Worm (Caenorhabditis elegans) whole organism, L2 larva: ENCODE results near the gene pgph-1.

Experiments used
- R02D3.7 ChIP-seq: fragments of 150-350 bp; optimal IDR thresholded peaks from 2 replicates; lab custom pipeline; 2014; ENCODE audit warnings: missing biosample characterization, missing genetic modification characterization
- ZK546.5 ChIP-seq: sonication (generic microtip); optimal IDR thresholded peaks from 2 replicates; lab custom pipeline; 2017; ENCODE audit warnings: missing biosample characterization, missing genetic modification characterization
- alr-1 ChIP-seq: fragments of 150-350 bp; optimal IDR thresholded peaks from 2 replicates; lab custom pipeline; 2014; ENCODE audit warnings: missing biosample characterization, missing genetic modification characterization
- aly-2 ChIP-seq: fragments of 150-350 bp; optimal IDR thresholded peaks from 2 replicates; lab custom pipeline; 2014; ENCODE audit warnings: missing biosample characterization, missing genetic modification characterization
- ama-1 ChIP-seq: fragments of 150-350 bp; optimal IDR thresholded peaks from 2 replicates; lab custom pipeline; 2018; ENCODE audit warnings: inconsistent platforms
- blmp-1 ChIP-seq: sonication (generic microtip); optimal IDR thresholded peaks from 2 replicates; lab custom pipeline; 2017; ENCODE audit warnings: missing genetic modification characterization, mild to moderate bottlenecking, missing compliant biosample characterization, antibody characterized with exemption, moderate library complexity; ENCODE audit not compliant: insufficient read depth
- ceh-82 ChIP-seq: fragments of 150-350 bp; optimal IDR thresholded peaks from 2 replicates; lab custom pipeline; 2014; ENCODE audit warnings: missing biosample characterization, missing genetic modification characterization
- crh-2 ChIP-seq: sonication (generic microtip); optimal IDR thresholded peaks from 2 replicates; lab custom pipeline; 2017; ENCODE audit warnings: missing biosample characterization, missing genetic modification characterization
- elt-3 ChIP-seq: sonication (generic microtip); optimal IDR thresholded peaks from 2 replicates; lab custom pipeline; 2017; ENCODE audit warnings: missing biosample characterization, missing genetic modification characterization
- fos-1 ChIP-seq: fragments of 150-350 bp; optimal IDR thresholded peaks from 2 replicates; lab custom pipeline; 2014; ENCODE audit warnings: missing biosample characterization, missing genetic modification characterization
- lin-11 ChIP-seq: fragments of 150-350 bp; sonication (generic microtip); optimal IDR thresholded peaks from 2 replicates; lab custom pipeline; 2014; ENCODE audit warnings: missing biosample characterization, missing genetic modification characterization, inconsistent platforms, mixed read lengths
- lin-13 ChIP-seq: fragments of 150-350 bp; optimal IDR thresholded peaks from 2 replicates; lab custom pipeline; 2014; ENCODE audit warnings: missing biosample characterization, missing genetic modification reagents, missing genetic modification characterization
- lin-39 ChIP-seq: fragments of 150-350 bp; optimal IDR thresholded peaks from 2 replicates; lab custom pipeline; 2014; ENCODE audit warnings: missing biosample characterization, missing genetic modification reagents, missing genetic modification characterization
- lsy-2 ChIP-seq, 2 experiments: fragments of 150-350 bp in 1 of 2; sonication (generic microtip) in 1 of 2; optimal IDR thresholded peaks; 2 replicates each; lab custom pipeline; 2014 to 2017; ENCODE audit warnings: missing biosample characterization in 2 of 2, missing genetic modification characterization in 2 of 2
- mab-5 ChIP-seq: fragments of 150-350 bp; optimal IDR thresholded peaks from 2 replicates; lab custom pipeline; 2014; ENCODE audit warnings: missing biosample characterization, missing genetic modification characterization
- mbf-1 ChIP-seq: sonication (generic microtip); optimal IDR thresholded peaks from 2 replicates; lab custom pipeline; 2017; ENCODE audit warnings: missing biosample characterization, missing genetic modification characterization
- mdl-1 ChIP-seq, 2 experiments: fragments of 150-350 bp in 1 of 2; sonication (generic microtip) in 1 of 2; optimal IDR thresholded peaks; 2 replicates each; lab custom pipeline; 2017; ENCODE audit warnings: missing biosample characterization in 2 of 2, missing genetic modification characterization in 2 of 2
- nhr-12 ChIP-seq: fragments of 150-350 bp; optimal IDR thresholded peaks from 2 replicates; lab custom pipeline; 2014; ENCODE audit warnings: missing biosample characterization, missing genetic modification characterization
- nhr-21 ChIP-seq: fragments of 150-350 bp; optimal IDR thresholded peaks from 2 replicates; lab custom pipeline; 2014; ENCODE audit warnings: missing biosample characterization, missing genetic modification characterization
- nhr-6 ChIP-seq: fragments of 150-350 bp; optimal IDR thresholded peaks from 2 replicates; lab custom pipeline; 2014; ENCODE audit warnings: missing biosample characterization, missing genetic modification characterization
- skn-1 ChIP-seq: sonication (generic microtip); optimal IDR thresholded peaks from 2 replicates; lab custom pipeline; 2017; ENCODE audit warnings: missing biosample characterization, missing genetic modification characterization
- sma-3 ChIP-seq: sonication (generic microtip); optimal IDR thresholded peaks from 2 replicates; lab custom pipeline; 2016; ENCODE audit warnings: missing genetic modification reagents, missing genetic modification characterization, missing compliant biosample characterization
- sma-9 ChIP-seq, 2 experiments: fragments of 150-350 bp in 1 of 2; sonication (generic microtip) in 1 of 2; optimal IDR thresholded peaks; 2 replicates each; lab custom pipeline; 2014 to 2016; ENCODE audit warnings: missing genetic modification characterization in 2 of 2, mild to moderate bottlenecking in 1 of 2, missing biosample characterization in 1 of 2, missing compliant biosample characterization in 1 of 2, missing genetic modification reagents in 1 of 2, moderate library complexity in 1 of 2
- unc-39 ChIP-seq: fragments of 150-350 bp; optimal IDR thresholded peaks from 2 replicates; lab custom pipeline; 2014; ENCODE audit warnings: missing biosample characterization, missing genetic modification characterization
- unc-55 ChIP-seq: fragments of 150-350 bp; sonication (generic microtip); optimal IDR thresholded peaks from 3 replicates; lab custom pipeline; 2014; ENCODE audit warnings: missing biosample characterization, missing genetic modification reagents, missing genetic modification characterization
- unc-62 ChIP-seq: fragments of 150-350 bp; optimal IDR thresholded peaks from 2 replicates; lab custom pipeline; 2014; ENCODE audit warnings: missing biosample characterization, missing genetic modification reagents, missing genetic modification characterization
- zag-1 ChIP-seq: fragments of 150-350 bp; optimal IDR thresholded peaks from 2 replicates; lab custom pipeline; 2014; ENCODE audit warnings: missing biosample characterization, missing genetic modification characterization
- ztf-11 ChIP-seq: sonication (generic microtip); optimal IDR thresholded peaks from 2 replicates; lab custom pipeline; 2017; ENCODE audit warnings: missing biosample characterization, missing genetic modification characterization

The pgph-1 gene

DNA sequence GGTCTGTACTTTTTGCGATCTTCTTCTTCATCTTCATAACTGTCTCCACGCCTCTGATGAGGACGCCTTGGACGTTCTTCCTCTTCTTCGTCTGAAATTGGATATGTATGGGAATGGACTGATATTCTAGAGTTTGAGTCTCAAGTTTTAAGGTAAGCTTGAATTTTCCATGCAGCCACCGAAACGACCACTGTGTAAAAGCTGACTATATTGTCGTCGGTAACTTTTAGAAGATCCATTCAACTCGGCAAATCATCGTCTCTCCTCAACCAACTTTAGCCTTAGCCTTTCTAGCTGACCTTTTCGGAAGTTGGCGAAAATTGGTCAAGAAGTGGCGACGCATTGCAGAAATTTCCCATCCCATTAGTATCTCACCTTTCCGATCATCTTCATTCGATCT lies 28.9 kb downstream of the pgph-1 start:
- no peak for TF ChIP-seq nhr-6 (tag; lab: Kevin White, UChicago)

DNA sequence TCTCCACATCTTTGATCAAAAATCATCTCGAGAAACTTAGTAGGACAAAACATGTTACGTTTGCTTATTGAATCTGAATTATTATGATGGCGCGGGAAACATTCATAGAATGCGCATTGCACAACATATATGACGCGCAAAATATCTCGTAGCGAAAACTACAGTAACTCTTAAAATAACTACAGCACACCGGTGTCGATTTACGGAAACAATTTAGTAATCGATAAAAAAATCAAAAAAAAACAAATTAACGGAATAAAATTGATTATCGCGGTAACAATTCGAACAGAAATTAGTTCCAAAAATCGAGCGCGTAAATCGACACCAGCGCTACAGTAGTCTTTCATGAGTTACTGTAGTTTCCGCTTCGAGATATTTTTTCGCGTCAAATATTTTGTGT lies 31.2 kb downstream of the pgph-1 start:
- TF ChIP-seq lin-11 (tag; lab: Kevin White, UChicago) (no peak), blmp-1 (tag; lab: Kevin White, UChicago) (no peak), unc-39 (no peak), ZK546.5 (tag; lab: Kevin White, UChicago) (no peak), skn-1 (tag; lab: Kevin White, UChicago) (no peak), nhr-12 (tag; lab: Kevin White, UChicago) (no peak), sma-3 (GFP tag; lab: Kevin White, UChicago) (no peak), ceh-82 (tag; lab: Kevin White, UChicago) (no peak), aly-2 (no peak), nhr-21 (tag; lab: Kevin White, UChicago) (no peak)

DNA sequence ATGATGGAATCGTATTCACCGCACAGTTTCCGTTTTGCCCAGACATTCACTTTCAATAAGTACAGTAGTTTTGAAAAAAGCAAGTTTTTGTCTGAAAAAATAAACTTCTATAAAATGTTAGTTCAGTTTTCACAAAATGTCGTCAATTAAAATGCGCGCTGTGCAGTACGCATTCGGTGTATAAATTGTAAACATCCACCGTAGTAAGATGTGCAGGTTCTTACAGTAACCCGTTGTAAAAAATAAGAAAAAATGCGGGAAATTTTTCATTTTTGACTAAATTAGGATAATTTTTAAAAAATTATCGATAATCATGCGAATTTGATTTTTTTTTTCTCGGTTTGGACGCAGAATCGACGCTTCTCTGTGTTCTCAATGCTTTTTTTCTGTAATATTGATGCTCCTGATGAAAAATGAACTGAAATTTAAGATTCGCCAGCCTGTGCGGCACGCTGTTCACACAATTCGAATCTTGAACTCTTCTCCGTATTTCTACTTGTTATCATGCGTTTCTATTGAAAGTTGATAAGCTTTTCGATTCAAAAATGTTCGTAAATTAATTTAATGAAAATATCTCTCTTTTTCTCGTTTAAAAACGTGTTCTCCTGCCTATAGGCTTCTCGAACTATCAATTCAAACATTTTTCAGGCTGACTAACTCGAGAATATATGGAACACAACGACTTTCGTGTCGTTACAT lies 35.9 kb downstream of the pgph-1 start, which contains the start of gene rga-3:
TSS of gene rga-3 (plus strand) at position 649 of the 699 bp plus-strand sequence.
- TF ChIP-seq mab-5 (tag; lab: Kevin White, UChicago) (no peak), ceh-82 (tag; lab: Kevin White, UChicago) (no peak), fos-1 (tag; lab: Kevin White, UChicago) (no peak), alr-1 (tag; lab: Kevin White, UChicago) (no peak), ZK546.5 (tag; lab: Kevin White, UChicago) (no peak), lin-11 (tag; lab: Kevin White, UChicago) (no peak), skn-1 (tag; lab: Kevin White, UChicago) (no peak), lin-13 (no peak), mbf-1 (tag; lab: Kevin White, UChicago) (no peak), R02D3.7 (no peak), lsy-2 (tag; optimal IDR thresholded peaks at IDR 0.05; lab: Kevin White, UChicago) (no peak)

DNA sequence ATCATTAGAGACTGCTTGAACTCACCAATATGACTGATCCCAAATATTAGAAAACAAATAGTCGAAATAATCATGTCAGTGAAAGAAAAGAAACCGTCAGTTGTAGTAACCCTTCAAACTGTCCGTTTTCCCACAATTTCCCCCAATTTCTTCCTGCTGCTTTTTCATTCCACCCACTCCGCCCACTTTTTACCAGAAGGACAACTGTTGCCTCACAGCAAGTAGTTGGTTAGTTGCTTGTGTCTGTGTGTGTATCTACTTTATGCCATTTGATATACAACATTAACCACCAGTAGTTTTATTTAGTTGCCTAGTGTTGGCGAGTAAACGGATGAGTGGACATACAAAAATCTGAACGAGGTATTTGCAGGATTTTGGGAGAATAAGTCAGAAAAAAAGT lies 36.8 kb downstream of the pgph-1 start, which contains the start of gene K09H11.9:
TSS of gene K09H11.9 (minus strand) at position 101 of the 400 bp plus-strand sequence.
- TF ChIP-seq blmp-1 (tag; lab: Kevin White, UChicago) (no peak), lin-11 (tag; lab: Kevin White, UChicago) (no peak), zag-1 (tag; lab: Kevin White, UChicago) (no peak), unc-62 (GFP tag; lab: Kevin White, UChicago) (no peak), ama-1 (no peak), sma-9 (GFP tag; optimal IDR thresholded peaks at IDR 0.05; lab: Kevin White, UChicago) (no peak), sma-9 (tag; optimal IDR thresholded peaks at IDR 0.05; lab: Kevin White, UChicago) (no peak), lin-39 (tag; lab: Kevin White, UChicago) (no peak)

DNA sequence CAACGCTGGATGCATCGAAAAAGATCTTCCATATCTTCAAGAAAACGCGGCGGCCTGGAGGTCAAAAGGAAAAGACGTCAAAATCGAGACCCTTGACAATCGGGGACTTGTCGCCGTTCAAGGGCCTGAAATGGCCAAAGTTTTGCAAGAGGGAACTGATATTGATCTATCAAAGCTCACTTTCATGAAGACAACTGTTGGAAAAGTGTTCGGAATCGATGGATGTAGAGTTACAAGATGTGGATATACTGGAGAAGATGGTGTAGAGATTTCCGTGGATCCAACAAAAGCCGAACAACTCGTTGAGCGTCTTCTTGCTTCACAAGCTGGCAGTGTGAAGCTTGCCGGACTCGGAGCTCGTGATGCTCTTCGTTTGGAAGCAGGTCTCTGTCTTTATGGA lies 39.8 kb downstream of the pgph-1 start:
- TF ChIP-seq sma-9 (GFP tag; optimal IDR thresholded peaks at IDR 0.05; lab: Kevin White, UChicago) (no peak), sma-9 (tag; optimal IDR thresholded peaks at IDR 0.05; lab: Kevin White, UChicago) (no peak)

DNA sequence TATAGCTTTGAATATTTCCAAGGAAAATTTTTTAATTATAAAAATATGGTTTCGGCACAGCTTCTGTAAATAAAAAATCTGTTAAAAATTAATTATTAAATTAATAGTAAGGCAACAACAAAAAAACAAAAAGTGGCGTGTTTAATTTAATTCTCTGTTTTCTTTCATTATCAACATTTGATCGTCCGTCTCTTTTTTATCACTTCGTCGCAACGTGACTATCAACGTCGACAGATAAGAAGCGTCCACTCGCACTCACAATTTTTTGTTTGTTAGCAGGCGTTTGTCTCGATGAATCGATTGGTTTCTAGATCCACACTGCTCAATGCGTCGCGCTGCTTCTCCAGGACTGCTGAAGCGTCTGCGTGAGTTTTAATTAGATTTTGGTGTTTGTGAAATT lies 40.7 kb downstream of the pgph-1 start, which contains the start of gene gcst-1:
TSS of gene gcst-1 (plus strand) at position 277 of the 400 bp plus-strand sequence.
- TF ChIP-seq nhr-6 (tag; lab: Kevin White, UChicago) (no peak), ztf-11 (tag; lab: Kevin White, UChicago) (no peak), sma-9 (GFP tag; optimal IDR thresholded peaks at IDR 0.05; lab: Kevin White, UChicago) (peak; percentile 50), sma-9 (tag; optimal IDR thresholded peaks at IDR 0.05; lab: Kevin White, UChicago) (no peak), crh-2 (tag; lab: Kevin White, UChicago) (peak; percentile 18), elt-3 (tag; lab: Kevin White, UChicago) (no peak), fos-1 (tag; lab: Kevin White, UChicago) (peak; percentile 78), unc-55 (GFP tag; lab: Kevin White, UChicago) (no peak), ama-1 (no peak), mdl-1 (tag; optimal IDR thresholded peaks at IDR 0.05; lab: Kevin White, UChicago) (peak in 1 of 2 experiments; percentile 12)
